Fruit fly (Drosophila melanogaster) whole organism, prepupa: Measurements from ENCODE around the gene CG3348.

Experiments used
- CG10631 ChIP-seq: fragments of 200-800 bp; sonication (Bioruptor generic); optimal IDR thresholded peaks from 2 replicates; lab custom pipeline; 2016; ENCODE audit warnings: missing biosample characterization, missing genetic modification characterization
- CG10669 ChIP-seq: fragments of 200-800 bp; sonication (Bioruptor generic); optimal IDR thresholded peaks from 3 replicates; lab custom pipeline; 2018; ENCODE audit warnings: missing biosample characterization, mild to moderate bottlenecking, missing genetic modification characterization, moderate library complexity
- CG11294 ChIP-seq: fragments of 200-800 bp; sonication (Bioruptor generic); IDR thresholded peaks from 2 replicates; pipeline ENCODE4 v1.3.6; 2022; ENCODE audit warnings: missing biosample characterization, missing genetic modification characterization
- CG11902 ChIP-seq: fragments of 200-800 bp; sonication (Bioruptor generic); optimal IDR thresholded peaks from 3 replicates; lab custom pipeline; 2016; ENCODE audit warnings: missing biosample characterization, missing genetic modification characterization
- CG15336 ChIP-seq: fragments of 200-800 bp; sonication (Bioruptor generic); IDR thresholded peaks from 2 replicates; pipeline ENCODE4 v1.3.6; 2022; ENCODE audit warnings: missing biosample characterization, missing genetic modification characterization
- CG16779 ChIP-seq: fragments of 200-800 bp; sonication (Bioruptor generic); optimal IDR thresholded peaks from 3 replicates; lab custom pipeline; 2017; ENCODE audit warnings: missing biosample characterization, mild to moderate bottlenecking, missing genetic modification characterization
- CG3032 ChIP-seq: fragments of 200-800 bp; optimal IDR thresholded peaks from 2 replicates; lab custom pipeline; 2019; ENCODE audit warnings: missing biosample characterization, mild to moderate bottlenecking, missing genetic modification characterization, moderate library complexity
- CG31627 ChIP-seq: fragments of 200-800 bp; sonication (Bioruptor generic); optimal IDR thresholded peaks from 3 replicates; lab custom pipeline; 2016; ENCODE audit warnings: missing biosample characterization, missing genetic modification characterization
- CG32006 ChIP-seq: fragments of 200-800 bp; sonication (Bioruptor generic); optimal IDR thresholded peaks from 3 replicates; lab custom pipeline; 2017; ENCODE audit warnings: missing biosample characterization, mild to moderate bottlenecking, missing genetic modification characterization
- CG34406 ChIP-seq: fragments of 200-800 bp; sonication (Bioruptor generic); optimal IDR thresholded peaks from 3 replicates; lab custom pipeline; 2016; ENCODE audit warnings: missing biosample characterization, missing genetic modification characterization
- CG3919 ChIP-seq: fragments of 200-800 bp; sonication (Bioruptor generic); optimal IDR thresholded peaks from 3 replicates; lab custom pipeline; 2016; ENCODE audit warnings: missing biosample characterization, missing genetic modification characterization
- CG4318 ChIP-seq: fragments of 200-800 bp; sonication (Bioruptor generic); optimal IDR thresholded peaks from 3 replicates; lab custom pipeline; 2017; ENCODE audit warnings: missing biosample characterization, mild to moderate bottlenecking, missing genetic modification characterization
- CG6163 ChIP-seq: fragments of 200-800 bp; sonication (Bioruptor generic); IDR thresholded peaks from 3 replicates; pipeline ENCODE4 v1.3.6; 2022; ENCODE audit warnings: missing biosample characterization, missing genetic modification characterization
- CG6276 ChIP-seq: fragments of 200-800 bp; sonication (Bioruptor generic); optimal IDR thresholded peaks from 2 replicates; lab custom pipeline; 2017; ENCODE audit warnings: missing biosample characterization, mild to moderate bottlenecking, missing genetic modification characterization
- CG6854 ChIP-seq: fragments of 200-800 bp; sonication (Bioruptor generic); optimal IDR thresholded peaks from 2 replicates; lab custom pipeline; 2017; ENCODE audit warnings: missing biosample characterization, mild to moderate bottlenecking, missing genetic modification characterization
- CG7368 ChIP-seq: fragments of 200-800 bp; sonication (Bioruptor generic); optimal IDR thresholded peaks from 3 replicates; lab custom pipeline; 2016; ENCODE audit warnings: missing biosample characterization, missing genetic modification characterization
- CG8119 ChIP-seq: fragments of 200-800 bp; sonication (Bioruptor generic); IDR thresholded peaks from 3 replicates; pipeline ENCODE4 v1.3.6; 2022; ENCODE audit warnings: missing biosample characterization, missing genetic modification characterization
- CG8319 ChIP-seq: fragments of 200-800 bp; sonication (Bioruptor generic); optimal IDR thresholded peaks from 3 replicates; lab custom pipeline; 2016; ENCODE audit warnings: missing biosample characterization, missing genetic modification characterization
- CG8632 ChIP-seq: fragments of 200-800 bp; sonication (Bioruptor generic); optimal IDR thresholded peaks from 3 replicates; lab custom pipeline; 2016; ENCODE audit warnings: missing biosample characterization, missing genetic modification characterization
- CG9139 ChIP-seq: fragments of 200-800 bp; sonication (Bioruptor generic); optimal IDR thresholded peaks from 3 replicates; lab custom pipeline; 2017; ENCODE audit warnings: missing biosample characterization, mild to moderate bottlenecking, missing genetic modification characterization
- Eip75B ChIP-seq: fragments of 200-800 bp; sonication (Bioruptor generic); optimal IDR thresholded peaks from 3 replicates; lab custom pipeline; 2016; ENCODE audit warnings: missing biosample characterization, missing genetic modification characterization
- Eip78C ChIP-seq: fragments of 200-800 bp; sonication (Bioruptor generic); peaks from one replicate; lab custom pipeline; 2016; ENCODE audit warnings: missing biosample characterization, missing genetic modification characterization
- Ets21C ChIP-seq: fragments of 200-800 bp; sonication (Bioruptor generic); optimal IDR thresholded peaks from 3 replicates; lab custom pipeline; 2016; ENCODE audit warnings: missing biosample characterization, missing genetic modification characterization
- Gug ChIP-seq: fragments of 200-800 bp; sonication (Bioruptor generic); IDR thresholded peaks from 2 replicates; pipeline ENCODE4 v1.3.6; 2022; ENCODE audit warnings: missing biosample characterization, missing genetic modification characterization
- Hr38 ChIP-seq: sonication (Bioruptor generic); optimal IDR thresholded peaks from 2 replicates; lab custom pipeline; 2016; ENCODE audit warnings: missing biosample characterization, missing genetic modification characterization
- Hr39 ChIP-seq: fragments of 200-800 bp; sonication (Bioruptor generic); optimal IDR thresholded peaks from 2 replicates; lab custom pipeline; 2016; ENCODE audit warnings: missing biosample characterization, missing genetic modification characterization
- Hr4 ChIP-seq: fragments of 200-800 bp; sonication (Bioruptor generic); optimal IDR thresholded peaks from 3 replicates; lab custom pipeline; 2016; ENCODE audit warnings: missing biosample characterization, missing genetic modification characterization
- Met ChIP-seq: fragments of 200-800 bp; sonication (Bioruptor generic); optimal IDR thresholded peaks from 3 replicates; lab custom pipeline; 2016; ENCODE audit warnings: missing biosample characterization, missing genetic modification characterization
- OdsH ChIP-seq: fragments of 200-800 bp; sonication (Bioruptor generic); optimal IDR thresholded peaks from 3 replicates; lab custom pipeline; 2016; ENCODE audit warnings: missing biosample characterization, missing genetic modification characterization
- Sox102F ChIP-seq: fragments of 200-800 bp; sonication (Bioruptor generic); optimal IDR thresholded peaks from 2 replicates; lab custom pipeline; 2016; ENCODE audit warnings: missing biosample characterization, mild to moderate bottlenecking, missing genetic modification characterization
- Sox14 ChIP-seq: fragments of 200-800 bp; sonication (Bioruptor generic); optimal IDR thresholded peaks from 3 replicates; lab custom pipeline; 2016; ENCODE audit warnings: missing biosample characterization, missing genetic modification characterization
- Sox15 ChIP-seq: fragments of 200-800 bp; sonication (Bioruptor generic); optimal IDR thresholded peaks from 3 replicates; lab custom pipeline; 2016; ENCODE audit warnings: missing biosample characterization, missing genetic modification characterization
- achi ChIP-seq: fragments of 200-800 bp; sonication (Bioruptor generic); optimal IDR thresholded peaks from 3 replicates; lab custom pipeline; 2016; ENCODE audit warnings: missing biosample characterization, missing genetic modification characterization
- acj6 ChIP-seq: fragments of 200-800 bp; sonication (Bioruptor generic); optimal IDR thresholded peaks from 3 replicates; lab custom pipeline; 2016; ENCODE audit warnings: missing biosample characterization, missing genetic modification characterization
- cyc ChIP-seq: fragments of 200-800 bp; sonication (Bioruptor generic); optimal IDR thresholded peaks from 3 replicates; lab custom pipeline; 2016; ENCODE audit warnings: missing biosample characterization, missing genetic modification characterization
- dac ChIP-seq: fragments of 200-800 bp; sonication (Bioruptor generic); optimal IDR thresholded peaks from 2 replicates; lab custom pipeline; 2017; ENCODE audit warnings: missing biosample characterization, mild to moderate bottlenecking, missing genetic modification characterization
- dsx ChIP-seq: fragments of 200-800 bp; optimal IDR thresholded peaks from 3 replicates; lab custom pipeline; 2019; ENCODE audit warnings: missing biosample characterization, mild to moderate bottlenecking, missing genetic modification characterization, moderate library complexity; ENCODE audit not compliant: poor library complexity, severe bottlenecking
- eg ChIP-seq: fragments of 200-800 bp; sonication (Bioruptor generic); IDR thresholded peaks from 3 replicates; pipeline ENCODE4 v1.3.6; 2022; ENCODE audit warnings: missing biosample characterization, missing genetic modification characterization
- esn ChIP-seq: fragments of 200-800 bp; sonication (Bioruptor generic); optimal IDR thresholded peaks from 2 replicates; lab custom pipeline; 2016; ENCODE audit warnings: missing biosample characterization, mild to moderate bottlenecking, missing genetic modification characterization, moderate library complexity
- fd59A ChIP-seq: fragments of 200-800 bp; sonication (Bioruptor generic); optimal IDR thresholded peaks from 2 replicates; lab custom pipeline; 2017; ENCODE audit warnings: missing biosample characterization, mild to moderate bottlenecking, missing genetic modification characterization, missing genetic modification reagents
- fd85E ChIP-seq: fragments of 200-800 bp; sonication (Bioruptor generic); optimal IDR thresholded peaks from 3 replicates; lab custom pipeline; 2016; ENCODE audit warnings: missing biosample characterization, missing genetic modification characterization
- lz ChIP-seq: fragments of 200-800 bp; sonication (Bioruptor generic); optimal IDR thresholded peaks from 3 replicates; lab custom pipeline; 2016; ENCODE audit warnings: missing biosample characterization, missing genetic modification characterization
- net ChIP-seq: fragments of 200-800 bp; sonication (Bioruptor generic); optimal IDR thresholded peaks from 3 replicates; lab custom pipeline; 2016; ENCODE audit warnings: missing biosample characterization, missing genetic modification characterization
- pdm3 ChIP-seq: fragments of 200-800 bp; sonication (Bioruptor generic); optimal IDR thresholded peaks from 3 replicates; lab custom pipeline; 2016; ENCODE audit warnings: missing biosample characterization, missing genetic modification characterization
- salr ChIP-seq, 2 experiments: fragments of 200-800 bp; sonication (Bioruptor generic); optimal IDR thresholded peaks; 3 replicates each; lab custom pipeline; 2016 to 2018; ENCODE audit warnings: missing biosample characterization in 2 of 2, missing genetic modification characterization in 2 of 2, mild to moderate bottlenecking in 1 of 2
- spab ChIP-seq: fragments of 200-800 bp; sonication (Bioruptor generic); optimal IDR thresholded peaks from 2 replicates; lab custom pipeline; 2017; ENCODE audit warnings: missing biosample characterization, mild to moderate bottlenecking, missing genetic modification characterization, missing genetic modification reagents
- svp ChIP-seq: fragments of 200-800 bp; sonication (Bioruptor generic); peaks from one replicate; lab custom pipeline; 2016; ENCODE audit warnings: missing biosample characterization, missing genetic modification characterization
- topi ChIP-seq: fragments of 200-800 bp; sonication (Bioruptor generic); optimal IDR thresholded peaks from 3 replicates; lab custom pipeline; 2016; ENCODE audit warnings: missing biosample characterization, missing genetic modification characterization
- vri ChIP-seq: fragments of 200-800 bp; sonication (Bioruptor generic); optimal IDR thresholded peaks from 3 replicates; lab custom pipeline; 2016; ENCODE audit warnings: missing biosample characterization, mild to moderate bottlenecking, missing genetic modification characterization

The CG3348 gene

DNA sequence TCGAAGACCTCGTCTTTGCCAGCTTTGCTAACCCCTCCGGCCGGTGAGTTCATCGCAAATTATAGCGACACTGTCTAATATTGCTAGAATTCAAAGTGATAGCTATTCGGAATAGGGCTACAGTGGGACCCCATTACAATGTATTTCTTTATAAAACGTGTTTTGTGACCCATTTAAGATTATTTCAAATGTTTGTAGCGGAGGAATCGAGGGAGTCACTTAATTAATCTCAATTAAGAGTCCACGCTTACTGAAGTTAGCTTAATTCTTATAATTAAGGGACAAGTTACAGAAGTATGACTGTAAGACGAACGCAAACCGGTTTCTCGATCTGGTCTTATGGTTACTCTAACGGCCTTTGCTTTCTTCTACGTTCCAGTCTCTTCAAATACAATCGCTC, 2.4 kb downstream of the CG3348 start:
- TF ChIP-seq spab (GFP tag; lab: Kevin White, UChicago) (no peak), CG10669 (no peak), CG11294 (GFP tag; lab: Robert Waterston, UW) (no peak), Met (GFP tag; lab: Kevin White, UChicago) (peak; percentile 41), Ets21C (no peak), CG8119 (GFP tag; lab: Robert Waterston, UW) (no peak; the same call in 2 of the 3 replicates), CG6163 (peak; percentile 68; the same call in 2 of the 3 replicates), vri (no peak), Sox14 (GFP tag; lab: Kevin White, UChicago) (peak; percentile 44), CG15336 (GFP tag; lab: Robert Waterston, UW) (peak; percentile 63; the same call in 1 of the 2 replicates), lz (GFP tag; lab: Kevin White, UChicago) (no peak), Hr39 (GFP tag; lab: Kevin White, UChicago) (peak; percentile 11), dac (no peak), CG4318 (GFP tag; lab: Kevin White, UChicago) (no peak), fd59A (GFP tag; lab: Kevin White, UChicago) (no peak), CG9139 (GFP tag; lab: Kevin White, UChicago) (no peak), CG7368 (no peak), Sox15 (GFP tag; lab: Kevin White, UChicago) (no peak), CG10631 (GFP tag; lab: Kevin White, UChicago) (no peak), net (GFP tag; lab: Kevin White, UChicago) (peak; percentile 1), CG31627 (no peak), esn (GFP tag; lab: Kevin White, UChicago) (peak; percentile 31), CG16779 (tag; lab: Kevin White, UChicago) (peak; percentile 12), pdm3 (peak; percentile 26), Eip78C (GFP tag; lab: Kevin White, UChicago) (peak; percentile 70), CG8319 (GFP tag; lab: Kevin White, UChicago) (no peak), acj6 (GFP tag; lab: Kevin White, UChicago) (peak; percentile 4), cyc (peak; percentile 10), topi (GFP tag; lab: Kevin White, UChicago) (no peak), CG8632 (GFP tag; lab: Kevin White, UChicago) (no peak), CG11902 (no peak), CG6276 (GFP tag; lab: Kevin White, UChicago) (peak; percentile 43), dsx (GFP tag; lab: Kevin White, UChicago) (no peak), CG3919 (peak; percentile 44), eg (GFP tag; lab: Robert Waterston, UW) (peak; percentile 74), OdsH (GFP tag; lab: Kevin White, UChicago) (peak; percentile 29), Gug (0 out of 2 replicates have a peak, but pooled peaks have one; percentile 17), Eip75B (GFP tag; lab: Kevin White, UChicago) (no peak), achi (GFP tag; lab: Kevin White, UChicago) (no peak), CG32006 (GFP tag; lab: Kevin White, UChicago) (peak; percentile 71), fd85E (GFP tag; lab: Kevin White, UChicago) (no peak), CG34406 (no peak), svp (peak; percentile 31), Sox102F (GFP tag; lab: Kevin White, UChicago) (no peak), CG6854 (GFP tag; lab: Kevin White, UChicago) (no peak), salr (GFP tag; optimal IDR thresholded peaks at IDR 0.05; lab: Kevin White, UChicago) (no peak), Hr38 (GFP tag; lab: Kevin White, UChicago) (no peak), Hr4 (GFP tag; lab: Kevin White, UChicago) (peak; percentile 36), CG3032 (no peak)
